Worm (Caenorhabditis elegans): ENCODE measurements around the gene ran-5.

Gene ran-5

ce11 chrII:6043166-6043565 is 4.7 kb upstream of the ran-5 start, which contains the start of gene R12C12.10:
Gene R12C12.10 (minus strand): TSS chrII:6043266.
- TF ChIP-seq W03F9.2 (tag; optimal IDR thresholded peaks at IDR 0.05) = no peak
- no peak for TF ChIP-seq him-1 (tag; optimal IDR thresholded peaks at IDR 0.05)
- no peak for TF ChIP-seq dao-5 (tag; optimal IDR thresholded peaks at IDR 0.05)

ce11 chrII:6045048-6045447 is 2.9 kb upstream of the ran-5 start, which contains the start of gene R12C12.5:
Gene R12C12.5 (minus strand): TSS chrII:6045148.
- TF ChIP-seq W03F9.2 (tag; optimal IDR thresholded peaks at IDR 0.05) (no peak), him-1 (tag; optimal IDR thresholded peaks at IDR 0.05) (no peak), dao-5 (tag; optimal IDR thresholded peaks at IDR 0.05) (no peak)

- no peak for TF ChIP-seq dao-5 (tag; optimal IDR thresholded peaks at IDR 0.05)
- TF ChIP-seq him-1 (tag; optimal IDR thresholded peaks at IDR 0.05) = no peak
- TF ChIP-seq W03F9.2 (tag; optimal IDR thresholded peaks at IDR 0.05) = no peak
Measured at ce11 chrII:6046023-6046631, 1.8 kb upstream of the ran-5 start.

- TF ChIP-seq him-1 (tag; optimal IDR thresholded peaks at IDR 0.05) (no peak), W03F9.2 (tag; optimal IDR thresholded peaks at IDR 0.05) (no peak), dao-5 (tag; optimal IDR thresholded peaks at IDR 0.05) (no peak)
Measured at ce11 chrII:6049546-6049945, 1.6 kb downstream of the ran-5 start.

- TF ChIP-seq him-1 (tag; optimal IDR thresholded peaks at IDR 0.05) (no peak), W03F9.2 (tag; optimal IDR thresholded peaks at IDR 0.05) (no peak), dao-5 (tag; optimal IDR thresholded peaks at IDR 0.05) (no peak)
Measured at ce11 chrII:6050120-6050519, 2.2 kb downstream of the ran-5 start, which contains the start of gene gldc-1. Gene gldc-1 (plus strand): TSS chrII:6050420.

- TF ChIP-seq dao-5 (tag; optimal IDR thresholded peaks at IDR 0.05) (no peak), W03F9.2 (tag; optimal IDR thresholded peaks at IDR 0.05) (no peak), him-1 (tag; optimal IDR thresholded peaks at IDR 0.05) (no peak)
Measured at ce11 chrII:6055927-6056326, 8.0 kb downstream of the ran-5 start, which contains the start of gene R12C12.7. Gene R12C12.7 (minus strand): TSS chrII:6055985.

ce11 chrII:6061495-6061894 is 13.6 kb downstream of the ran-5 start:
- TF ChIP-seq W03F9.2 (tag; optimal IDR thresholded peaks at IDR 0.05) (peak; percentile 69), dao-5 (tag; optimal IDR thresholded peaks at IDR 0.05) (no peak), him-1 (tag; optimal IDR thresholded peaks at IDR 0.05) (peak; percentile 40)

ce11 chrII:6067066-6067465 is 19.2 kb downstream of the ran-5 start, which contains the start of gene H12I13.1:
Gene H12I13.1 (minus strand): TSS chrII:6067166.
- TF ChIP-seq W03F9.2 (tag; optimal IDR thresholded peaks at IDR 0.05) (no peak), dao-5 (tag; optimal IDR thresholded peaks at IDR 0.05) (no peak), him-1 (tag; optimal IDR thresholded peaks at IDR 0.05) (no peak)

ce11 chrII:6077604-6078003 is 29.7 kb downstream of the ran-5 start, which contains the start of gene H12I13.6:
Gene H12I13.6 (plus strand): TSS chrII:6077904.
- TF ChIP-seq him-1 (tag; optimal IDR thresholded peaks at IDR 0.05) (no peak), dao-5 (tag; optimal IDR thresholded peaks at IDR 0.05) (no peak), W03F9.2 (tag; optimal IDR thresholded peaks at IDR 0.05) (no peak)

- TF ChIP-seq dao-5 (tag; optimal IDR thresholded peaks at IDR 0.05) = no peak
Measured at ce11 chrII:6080743-6081142, 32.8 kb downstream of the ran-5 start, which contains the start of gene fbf-1. Gene fbf-1 (minus strand): TSS chrII:6080843.

ce11 chrII:6082620-6083019 is 34.7 kb downstream of the ran-5 start, which contains the start of gene F21H12.3:
Gene F21H12.3 (plus strand): TSS chrII:6082920.
- TF ChIP-seq dao-5 (tag; optimal IDR thresholded peaks at IDR 0.05) (no peak), him-1 (tag; optimal IDR thresholded peaks at IDR 0.05) (no peak), W03F9.2 (tag; optimal IDR thresholded peaks at IDR 0.05) (no peak)

- TF ChIP-seq W03F9.2 (tag; optimal IDR thresholded peaks at IDR 0.05) = no peak
- no peak for TF ChIP-seq dao-5 (tag; optimal IDR thresholded peaks at IDR 0.05)
- no peak for TF ChIP-seq him-1 (tag; optimal IDR thresholded peaks at IDR 0.05)
Measured at ce11 chrII:6091380-6091779, 43.5 kb downstream of the ran-5 start, which contains the start of the genes fbf-2 and nspg-3. Gene fbf-2 (minus strand): TSS chrII:6091480. Gene nspg-3 (plus strand): TSS chrII:6091767.

ce11 chrII:6097441-6097840 is 49.5 kb downstream of the ran-5 start, which contains the start of the genes tpp-2 and rbbp-5:
Gene tpp-2 (minus strand): TSS chrII:6097597.
Gene rbbp-5 (plus strand): TSS chrII:6097830.
- TF ChIP-seq dao-5 (tag; optimal IDR thresholded peaks at IDR 0.05) (no peak), him-1 (tag; optimal IDR thresholded peaks at IDR 0.05) (no peak), W03F9.2 (tag; optimal IDR thresholded peaks at IDR 0.05) (no peak)

All from whole organism, L4/young adult.